Worm (Caenorhabditis elegans) whole organism, L2 larva: ENCODE measurements around the gene clc-18.

Source experiments
- ama-1 ChIP-seq: fragments of 150-350 bp; optimal IDR thresholded peaks from 2 replicates; lab custom pipeline; 2018; ENCODE audit warnings: inconsistent platforms
- egl-27 ChIP-seq: sonication (generic microtip); optimal IDR thresholded peaks from 3 replicates; lab custom pipeline; 2017; ENCODE audit warnings: missing biosample characterization, missing genetic modification reagents, missing genetic modification characterization
- fos-1 ChIP-seq: fragments of 150-350 bp; optimal IDR thresholded peaks from 2 replicates; lab custom pipeline; 2014; ENCODE audit warnings: missing biosample characterization, missing genetic modification characterization
- nhr-77 ChIP-seq: fragments of 150-350 bp; optimal IDR thresholded peaks from 2 replicates; lab custom pipeline; 2014; ENCODE audit warnings: missing biosample characterization, missing genetic modification characterization
- peb-1 ChIP-seq: fragments of 150-350 bp; optimal IDR thresholded peaks from 2 replicates; lab custom pipeline; 2014; ENCODE audit warnings: missing biosample characterization, missing genetic modification characterization
- sma-9 ChIP-seq, 2 experiments: fragments of 150-350 bp in 1 of 2; sonication (generic microtip) in 1 of 2; optimal IDR thresholded peaks; 2 replicates each; lab custom pipeline; 2014 to 2016; ENCODE audit warnings: missing genetic modification characterization in 2 of 2, mild to moderate bottlenecking in 1 of 2, missing biosample characterization in 1 of 2, missing compliant biosample characterization in 1 of 2, missing genetic modification reagents in 1 of 2, moderate library complexity in 1 of 2

ce11 chrV:4151400-4151799 is 41.6 kb upstream of the clc-18 start:
- no peak for TF ChIP-seq nhr-77 (tag; lab: Kevin White, UChicago)
- TF ChIP-seq ama-1 (lab: Kevin White, UChicago) = no peak
- TF ChIP-seq egl-27 (tag; lab: Kevin White, UChicago) = no peak
- no peak for TF ChIP-seq fos-1 (tag; lab: Kevin White, UChicago)
- no peak for TF ChIP-seq peb-1
- no peak for TF ChIP-seq sma-9 (GFP tag; optimal IDR thresholded peaks at IDR 0.05; lab: Kevin White, UChicago)
- TF ChIP-seq sma-9 (tag; optimal IDR thresholded peaks at IDR 0.05; lab: Kevin White, UChicago) = no peak
